Fruit fly (Drosophila melanogaster) whole organism, prepupa: Measurements from ENCODE around the gene Rheb.

Experiments
- Eip75B ChIP-seq: fragments of 200-800 bp; sonication (Bioruptor generic); optimal IDR thresholded peaks from 3 replicates; lab custom pipeline; 2016; ENCODE audit warnings: missing biosample characterization, missing genetic modification characterization
- Hr39 ChIP-seq: fragments of 200-800 bp; sonication (Bioruptor generic); optimal IDR thresholded peaks from 2 replicates; lab custom pipeline; 2016; ENCODE audit warnings: missing biosample characterization, missing genetic modification characterization
- Sox15 ChIP-seq: fragments of 200-800 bp; sonication (Bioruptor generic); optimal IDR thresholded peaks from 3 replicates; lab custom pipeline; 2016; ENCODE audit warnings: missing biosample characterization, missing genetic modification characterization
- dac ChIP-seq: fragments of 200-800 bp; sonication (Bioruptor generic); optimal IDR thresholded peaks from 2 replicates; lab custom pipeline; 2017; ENCODE audit warnings: missing biosample characterization, mild to moderate bottlenecking, missing genetic modification characterization

DNA sequence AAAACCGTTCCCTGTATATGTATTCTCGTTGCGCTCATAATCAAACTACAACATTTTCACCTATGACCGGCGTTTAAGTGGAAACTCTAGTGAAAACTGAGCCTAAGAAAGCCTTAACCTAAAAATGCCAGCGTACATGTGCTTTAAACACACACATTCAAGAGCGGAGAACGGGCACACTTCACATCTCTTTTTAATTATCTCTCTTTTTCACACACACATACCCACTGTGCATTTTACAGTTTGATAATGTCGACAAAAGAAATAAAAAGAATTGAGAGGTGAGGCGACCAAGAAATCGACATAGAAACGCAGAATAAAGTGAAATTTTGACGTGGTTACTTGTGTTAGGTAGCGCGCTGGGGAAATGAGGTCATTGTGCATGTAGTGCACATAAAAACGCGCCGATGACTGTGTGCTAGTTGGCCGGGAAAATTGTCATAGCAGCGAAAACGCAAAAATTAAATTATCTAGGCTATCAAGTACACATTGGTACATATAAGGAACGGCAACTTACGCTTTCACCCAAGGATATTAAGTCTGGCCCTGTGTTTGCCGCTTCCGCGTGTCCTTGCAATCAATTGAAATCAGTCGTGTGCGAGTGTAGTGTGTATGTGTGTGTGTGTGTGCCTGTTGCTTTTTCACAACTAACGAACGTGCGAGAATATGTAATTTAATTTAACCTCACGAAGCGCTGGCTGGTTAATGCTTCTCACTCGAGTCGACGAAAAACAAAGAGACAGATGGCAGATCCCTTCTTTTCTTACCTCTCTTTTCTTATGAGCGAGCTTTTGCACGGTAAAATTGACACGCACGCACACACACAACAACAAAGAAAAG lies 31.0 kb downstream of the Rheb start:
- no peak for TF ChIP-seq Eip75B (GFP tag; lab: Kevin White, UChicago)
- no peak for TF ChIP-seq dac (GFP tag; lab: Kevin White, UChicago)
- no peak for TF ChIP-seq Sox15 (GFP tag; lab: Kevin White, UChicago)
- no peak for TF ChIP-seq Hr39 (GFP tag; lab: Kevin White, UChicago)
